Worm (Caenorhabditis elegans): Measurements from ENCODE around the gene B0432.7.

Gene B0432.7

DNA sequence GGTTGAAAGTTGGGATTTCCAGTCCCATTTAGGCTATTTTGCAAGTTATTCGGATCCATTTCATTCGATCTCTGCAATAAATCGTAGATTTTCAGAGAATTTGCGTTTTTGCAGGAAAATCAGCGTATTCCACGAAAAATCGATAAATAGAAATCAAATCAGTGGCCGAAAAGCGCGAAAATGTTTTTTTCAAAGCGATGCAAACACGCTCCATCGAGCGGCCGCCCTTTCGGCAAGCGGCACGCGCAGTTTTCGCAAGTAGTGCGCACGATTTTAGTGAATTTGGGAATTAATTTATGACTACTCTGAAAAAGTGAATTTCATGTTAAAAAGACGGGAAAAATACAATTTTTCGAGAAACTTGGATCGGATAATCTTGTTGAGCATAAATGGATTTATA, 18.6 kb downstream of the B0432.7 start (continued):
- TF ChIP-seq ztf-4 (tag; optimal IDR thresholded peaks at IDR 0.05) (peak; percentile 84), lin-11 (tag; optimal IDR thresholded peaks at IDR 0.05) (peak; percentile 98), elt-1 (tag; optimal IDR thresholded peaks at IDR 0.05) (no peak), crh-2 (tag; optimal IDR thresholded peaks at IDR 0.05) (peak; percentile 96), dmd-4 (tag; optimal IDR thresholded peaks at IDR 0.05) (no peak), ZK546.5 (tag; optimal IDR thresholded peaks at IDR 0.05) (peak; percentile 69)

- TF ChIP-seq zag-1 (tag; optimal IDR thresholded peaks at IDR 0.05): no peak
- TF ChIP-seq ztf-11 (tag; optimal IDR thresholded peaks at IDR 0.05): no peak
- no peak for TF ChIP-seq Y55F3AM.14 (GFP tag; optimal IDR thresholded peaks at IDR 0.05)
- TF ChIP-seq ZK546.5 (tag; optimal IDR thresholded peaks at IDR 0.05): no peak
- no peak for TF ChIP-seq nhr-11 (tag; optimal IDR thresholded peaks at IDR 0.05)
- TF ChIP-seq nhr-6 (tag; optimal IDR thresholded peaks at IDR 0.05): no peak
- TF ChIP-seq lin-13 (GFP tag; optimal IDR thresholded peaks at IDR 0.05): no peak
- no peak for TF ChIP-seq R02D3.7 (tag; optimal IDR thresholded peaks at IDR 0.05)
- TF ChIP-seq nhr-21 (tag; optimal IDR thresholded peaks at IDR 0.05): no peak
- no peak for TF ChIP-seq elt-3 (tag; optimal IDR thresholded peaks at IDR 0.05)
- TF ChIP-seq unc-39 (tag; optimal IDR thresholded peaks at IDR 0.05): no peak
- no peak for TF ChIP-seq sma-3 (GFP tag; optimal IDR thresholded peaks at IDR 0.05)
- no peak for TF ChIP-seq gmeb-1 (tag; optimal IDR thresholded peaks at IDR 0.05)
- no peak for TF ChIP-seq skn-1 (tag; optimal IDR thresholded peaks at IDR 0.05)
- no peak for TF ChIP-seq nhr-77 (tag; optimal IDR thresholded peaks at IDR 0.05)
- no peak for TF ChIP-seq elt-1 (tag; optimal IDR thresholded peaks at IDR 0.05)
- no peak for TF ChIP-seq ama-1 (optimal IDR thresholded peaks at IDR 0.05)
These were observed 26.0 kb downstream of the B0432.7 start for ce11 chrII:247736-248135.

DNA sequence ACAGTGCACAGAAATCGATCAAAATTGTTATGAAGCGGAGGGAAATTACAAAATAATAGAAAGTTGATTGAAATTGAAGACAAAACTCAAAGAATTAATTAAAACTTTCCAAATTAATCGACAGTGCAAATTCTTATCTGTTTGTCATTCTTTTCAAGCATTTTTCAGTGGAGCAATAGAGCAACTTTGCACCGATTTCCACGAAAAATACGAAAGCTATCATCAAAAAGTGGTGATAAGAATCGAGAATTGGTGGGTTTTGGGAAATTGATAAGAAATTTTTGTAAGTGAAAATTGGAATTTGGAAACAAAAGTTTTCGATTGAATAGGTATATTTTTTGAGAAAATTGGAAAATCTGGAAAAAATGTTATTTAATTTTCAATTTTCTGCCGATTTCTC, 33.7 kb downstream of the B0432.7 start:
- TF ChIP-seq ceh-82 (tag; optimal IDR thresholded peaks at IDR 0.05) (no peak), peb-1 (tag; optimal IDR thresholded peaks at IDR 0.05) (no peak), ztf-4 (tag; optimal IDR thresholded peaks at IDR 0.05) (no peak), lin-39 (tag; optimal IDR thresholded peaks at IDR 0.05) (no peak), gmeb-1 (tag; optimal IDR thresholded peaks at IDR 0.05) (peak; percentile 18), R02D3.7 (tag; optimal IDR thresholded peaks at IDR 0.05) (no peak), lin-13 (GFP tag; optimal IDR thresholded peaks at IDR 0.05) (no peak), skn-1 (tag; optimal IDR thresholded peaks at IDR 0.05) (peak; percentile 88), sma-3 (GFP tag; optimal IDR thresholded peaks at IDR 0.05) (no peak), nhr-23 (tag; optimal IDR thresholded peaks at IDR 0.05) (no peak), nhr-11 (tag; optimal IDR thresholded peaks at IDR 0.05) (no peak), crh-2 (tag; optimal IDR thresholded peaks at IDR 0.05) (peak; percentile 47), fos-1 (tag; optimal IDR thresholded peaks at IDR 0.05) (peak; percentile 95), unc-55 (GFP tag; optimal IDR thresholded peaks at IDR 0.05) (no peak), nhr-25 (tag; optimal IDR thresholded peaks at IDR 0.05) (no peak), nhr-12 (tag; optimal IDR thresholded peaks at IDR 0.05) (no peak), lsy-2 (tag; optimal IDR thresholded peaks at IDR 0.05) (no peak), egl-27 (tag; optimal IDR thresholded peaks at IDR 0.05) (no peak)

ce11 chrII:237721-238120, 36.1 kb downstream of the B0432.7 start, which contains the start of gene laat-1:
TSS of gene laat-1 (minus strand) at chrII:237821.
- TF ChIP-seq lin-11 (tag; optimal IDR thresholded peaks at IDR 0.05): no peak
- TF ChIP-seq ceh-82 (tag; optimal IDR thresholded peaks at IDR 0.05): no peak
- no peak for TF ChIP-seq egl-27 (tag; optimal IDR thresholded peaks at IDR 0.05)
- no peak for TF ChIP-seq sma-3 (GFP tag; optimal IDR thresholded peaks at IDR 0.05)
- no peak for TF ChIP-seq alr-1 (tag; optimal IDR thresholded peaks at IDR 0.05)
- TF ChIP-seq skn-1 (tag; optimal IDR thresholded peaks at IDR 0.05): no peak
- TF ChIP-seq unc-62 (GFP tag; optimal IDR thresholded peaks at IDR 0.05): no peak
- no peak for TF ChIP-seq zag-1 (tag; optimal IDR thresholded peaks at IDR 0.05)
- no peak for TF ChIP-seq aly-2 (tag; optimal IDR thresholded peaks at IDR 0.05)

DNA sequence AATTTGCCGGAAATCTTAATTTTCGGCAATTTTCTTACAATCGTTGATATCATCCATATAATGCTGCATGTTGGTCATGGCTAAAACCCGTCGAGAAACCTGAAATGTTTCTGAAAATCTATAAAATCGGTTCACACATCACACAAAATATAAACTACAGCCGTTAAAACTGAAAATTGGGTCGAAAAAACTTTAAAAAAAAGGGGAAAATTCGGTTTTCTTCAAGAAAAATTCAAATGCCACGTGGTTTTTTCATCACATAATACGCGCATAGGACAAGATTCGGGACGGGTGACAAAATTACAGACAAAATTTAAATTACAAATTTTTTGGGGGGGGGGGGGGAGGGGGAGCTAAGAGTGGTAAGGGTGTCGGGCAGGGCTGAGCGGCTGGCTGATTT, 41.1 kb downstream of the B0432.7 start, which contains the start of gene Y43H11AL.1:
Y43H11AL.1 (minus strand) TSS at position 101 of the 400 bp plus-strand sequence.
- TF ChIP-seq mbf-1 (tag; optimal IDR thresholded peaks at IDR 0.05): no peak
- no peak for TF ChIP-seq zag-1 (tag; optimal IDR thresholded peaks at IDR 0.05)
- TF ChIP-seq ztf-1 (GFP tag; conservative IDR thresholded peaks at IDR 0.05): no peak
- no peak for TF ChIP-seq sma-9 (GFP tag; optimal IDR thresholded peaks at IDR 0.05)
- no peak for TF ChIP-seq sma-9 (tag; optimal IDR thresholded peaks at IDR 0.05)
- no peak for TF ChIP-seq nhr-10 (tag; optimal IDR thresholded peaks at IDR 0.05)
- TF ChIP-seq mab-5 (tag; optimal IDR thresholded peaks at IDR 0.05): no peak
- TF ChIP-seq F13H6.1 (tag; optimal IDR thresholded peaks at IDR 0.05): no peak
- no peak for TF ChIP-seq skn-1 (tag; optimal IDR thresholded peaks at IDR 0.05)
